Fruit fly (Drosophila melanogaster): ENCODE measurements around the gene Rbp9.

Gene Rbp9

DNA sequence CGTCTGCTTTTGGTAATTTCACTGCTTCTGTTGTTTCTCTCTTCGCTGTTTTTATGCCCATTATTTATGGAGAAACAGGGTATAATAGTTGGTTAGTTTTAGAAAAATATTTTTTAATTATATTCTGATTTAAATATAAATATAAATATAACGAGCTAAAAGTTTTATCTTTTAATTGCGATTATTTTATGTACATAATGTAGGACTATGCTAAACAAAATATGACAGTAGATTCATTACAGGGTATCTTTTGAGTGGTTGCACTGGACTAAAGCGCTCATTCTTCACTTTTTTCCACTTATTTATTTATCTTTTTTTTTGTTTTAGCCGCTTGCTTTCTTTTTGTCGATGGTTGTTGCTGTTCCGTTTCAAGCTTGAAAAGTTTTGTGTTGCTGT lies 49.5 kb upstream of the Rbp9 start (continued):
- no peak for TF ChIP-seq gt (GFP tag; IDR thresholded peaks at IDR 0.05)
- TF ChIP-seq D (optimal IDR thresholded peaks at IDR 0.05), result no peak
- TF ChIP-seq D (GFP tag; optimal IDR thresholded peaks at IDR 0.05), result peak; percentile 21
- no peak for TF ChIP-seq unc-4 (GFP tag; IDR thresholded peaks at IDR 0.05; ENCODE audit: partially characterized antibody)
- TF ChIP-seq Neu2 (GFP tag; optimal IDR thresholded peaks at IDR 0.05; ENCODE audit: borderline replicate concordance), result no peak
- TF ChIP-seq CG34376 (GFP tag; optimal IDR thresholded peaks at IDR 0.05), result no peak
- TF ChIP-seq rib (GFP tag; IDR thresholded peaks at IDR 0.05), result no peak
- TF ChIP-seq lola (GFP tag; optimal IDR thresholded peaks at IDR 0.05), result no peak
- TF ChIP-seq cato (GFP tag; optimal IDR thresholded peaks at IDR 0.05; ENCODE audit: borderline replicate concordance), result no peak
- no peak for TF ChIP-seq CG8089 (GFP tag; optimal IDR thresholded peaks at IDR 0.05)
- TF ChIP-seq CG5245 (GFP tag; optimal IDR thresholded peaks at IDR 0.05), result no peak
- TF ChIP-seq CG10959 (GFP tag; IDR thresholded peaks at IDR 0.05), result 0 out of 2 replicates have a peak, but pooled peaks have one; percentile 21
- peak; percentile 56 for TF ChIP-seq CG17385 (GFP tag; optimal IDR thresholded peaks at IDR 0.05)
- peak; percentile 48 for TF ChIP-seq CG10979 (tag; optimal IDR thresholded peaks at IDR 0.05)
- TF ChIP-seq NC2α (GFP tag; optimal IDR thresholded peaks at IDR 0.05), result no peak
- no peak for TF ChIP-seq Dref (GFP tag; IDR thresholded peaks at IDR 0.05)
- TF ChIP-seq Hand (GFP tag; optimal IDR thresholded peaks at IDR 0.05), result no peak
- no peak for TF ChIP-seq NC2β (GFP tag; optimal IDR thresholded peaks at IDR 0.05)
- peak; percentile 58 for TF ChIP-seq nmo (GFP tag; optimal IDR thresholded peaks at IDR 0.05)
- no peak for TF ChIP-seq HmgD (GFP tag; optimal IDR thresholded peaks at IDR 0.05)
- no peak for TF ChIP-seq abd-A (tag; optimal IDR thresholded peaks at IDR 0.05)
- peak; percentile 72 for TF ChIP-seq lmd (GFP tag; IDR thresholded peaks at IDR 0.05)
- peak; percentile 42; the same call in 1 of the 2 replicates for TF ChIP-seq Rfx (GFP tag; IDR thresholded peaks at IDR 0.05)
- TF ChIP-seq schlank (tag; optimal IDR thresholded peaks at IDR 0.05), result no peak
- no peak for TF ChIP-seq btn (GFP tag; optimal IDR thresholded peaks at IDR 0.05)
- TF ChIP-seq CG9609 (GFP tag; optimal IDR thresholded peaks at IDR 0.05), result no peak
- TF ChIP-seq CG1603 (tag; optimal IDR thresholded peaks at IDR 0.05), result no peak
- TF ChIP-seq CG31365 (tag; optimal IDR thresholded peaks at IDR 0.05), result no peak
- no peak for TF ChIP-seq nerfin-2 (GFP tag; IDR thresholded peaks at IDR 0.05; ENCODE audit: partially characterized antibody)
- TF ChIP-seq knrl (GFP tag; IDR thresholded peaks at IDR 0.05; ENCODE audit: partially characterized antibody), result no peak
- TF ChIP-seq yki (optimal IDR thresholded peaks at IDR 0.05), result no peak
- no peak for TF ChIP-seq scrt (GFP tag; optimal IDR thresholded peaks at IDR 0.05)
- no peak for TF ChIP-seq Doc2 (GFP tag; IDR thresholded peaks at IDR 0.05)
- TF ChIP-seq TFAM (GFP tag; optimal IDR thresholded peaks at IDR 0.05), result no peak
- no peak for TF ChIP-seq CG5953 (GFP tag; IDR thresholded peaks at IDR 0.05)
- no peak for TF ChIP-seq CG9876 (GFP tag; optimal IDR thresholded peaks at IDR 0.05)
- TF ChIP-seq jigr1 (GFP tag; IDR thresholded peaks at IDR 0.05), result no peak
- TF ChIP-seq Hr3 (GFP tag; optimal IDR thresholded peaks at IDR 0.05), result peak; percentile 58
- peak; percentile 4 for TF ChIP-seq salm (tag; optimal IDR thresholded peaks at IDR 0.05)
- 0 out of 3 replicates have a peak, but pooled peaks have one; percentile 9 for TF ChIP-seq z (GFP tag; IDR thresholded peaks at IDR 0.05)
- peak; percentile 50; the same call in 2 of the 3 replicates for TF ChIP-seq CG11695 (GFP tag; IDR thresholded peaks at IDR 0.05)
- TF ChIP-seq CG4707 (GFP tag; optimal IDR thresholded peaks at IDR 0.05), result no peak
- TF ChIP-seq Scr (GFP tag; IDR thresholded peaks at IDR 0.05; ENCODE audit: partially characterized antibody), result no peak
- TF ChIP-seq sim (GFP tag; IDR thresholded peaks at IDR 0.05), result no peak
- no peak for TF ChIP-seq CG34224 (GFP tag; IDR thresholded peaks at IDR 0.05; ENCODE audit: partially characterized antibody)
- no peak for TF ChIP-seq vfl (GFP tag; optimal IDR thresholded peaks at IDR 0.05)
- TF ChIP-seq pb (GFP tag; optimal IDR thresholded peaks at IDR 0.05), result no peak
- TF ChIP-seq odd (GFP tag; optimal IDR thresholded peaks at IDR 0.05), result peak; percentile 17
- TF ChIP-seq CG10209 (GFP tag; optimal IDR thresholded peaks at IDR 0.05), result peak; percentile 39
- TF ChIP-seq kah (GFP tag; optimal IDR thresholded peaks at IDR 0.05), result no peak
- peak; percentile 80 for TF ChIP-seq dmrt99B (tag; optimal IDR thresholded peaks at IDR 0.05)
- TF ChIP-seq CG30403 (GFP tag; optimal IDR thresholded peaks at IDR 0.05), result peak; percentile 56

Data from whole organism, embryonic.